Fruit fly (Drosophila melanogaster) whole organism, prepupa: ENCODE measurements around the gene Cyp4ac2.

ENCODE experiments used
- CG11294 ChIP-seq: fragments of 200-800 bp; sonication (Bioruptor generic); IDR thresholded peaks from 2 replicates; pipeline ENCODE4 v1.3.6; 2022; ENCODE audit warnings: missing biosample characterization, missing genetic modification characterization
- CG11762 ChIP-seq: fragments of 200-800 bp; sonication (Bioruptor generic); optimal IDR thresholded peaks from 3 replicates; lab custom pipeline; 2016; ENCODE audit warnings: missing biosample characterization, missing genetic modification characterization; ENCODE audit not compliant: insufficient read depth
- CG11902 ChIP-seq: fragments of 200-800 bp; sonication (Bioruptor generic); optimal IDR thresholded peaks from 3 replicates; lab custom pipeline; 2016; ENCODE audit warnings: missing biosample characterization, missing genetic modification characterization
- CG1621 ChIP-seq: fragments of 200-800 bp; sonication (Bioruptor generic); optimal IDR thresholded peaks from 3 replicates; lab custom pipeline; 2018; ENCODE audit warnings: missing biosample characterization, mild to moderate bottlenecking, missing genetic modification characterization
- CG16779 ChIP-seq: fragments of 200-800 bp; sonication (Bioruptor generic); optimal IDR thresholded peaks from 3 replicates; lab custom pipeline; 2017; ENCODE audit warnings: missing biosample characterization, mild to moderate bottlenecking, missing genetic modification characterization
- CG3032 ChIP-seq: fragments of 200-800 bp; optimal IDR thresholded peaks from 2 replicates; lab custom pipeline; 2019; ENCODE audit warnings: missing biosample characterization, mild to moderate bottlenecking, missing genetic modification characterization, moderate library complexity
- CG31627 ChIP-seq: fragments of 200-800 bp; sonication (Bioruptor generic); optimal IDR thresholded peaks from 3 replicates; lab custom pipeline; 2016; ENCODE audit warnings: missing biosample characterization, missing genetic modification characterization
- CG32006 ChIP-seq: fragments of 200-800 bp; sonication (Bioruptor generic); optimal IDR thresholded peaks from 3 replicates; lab custom pipeline; 2017; ENCODE audit warnings: missing biosample characterization, mild to moderate bottlenecking, missing genetic modification characterization
- CG3919 ChIP-seq: fragments of 200-800 bp; sonication (Bioruptor generic); optimal IDR thresholded peaks from 3 replicates; lab custom pipeline; 2016; ENCODE audit warnings: missing biosample characterization, missing genetic modification characterization
- CG6163 ChIP-seq: fragments of 200-800 bp; sonication (Bioruptor generic); IDR thresholded peaks from 3 replicates; pipeline ENCODE4 v1.3.6; 2022; ENCODE audit warnings: missing biosample characterization, missing genetic modification characterization
- CG6276 ChIP-seq: fragments of 200-800 bp; sonication (Bioruptor generic); optimal IDR thresholded peaks from 2 replicates; lab custom pipeline; 2017; ENCODE audit warnings: missing biosample characterization, mild to moderate bottlenecking, missing genetic modification characterization
- CG6854 ChIP-seq: fragments of 200-800 bp; sonication (Bioruptor generic); optimal IDR thresholded peaks from 2 replicates; lab custom pipeline; 2017; ENCODE audit warnings: missing biosample characterization, mild to moderate bottlenecking, missing genetic modification characterization
- CG7368 ChIP-seq: fragments of 200-800 bp; sonication (Bioruptor generic); optimal IDR thresholded peaks from 3 replicates; lab custom pipeline; 2016; ENCODE audit warnings: missing biosample characterization, missing genetic modification characterization
- CG8119 ChIP-seq: fragments of 200-800 bp; sonication (Bioruptor generic); IDR thresholded peaks from 3 replicates; pipeline ENCODE4 v1.3.6; 2022; ENCODE audit warnings: missing biosample characterization, missing genetic modification characterization
- CG8319 ChIP-seq: fragments of 200-800 bp; sonication (Bioruptor generic); optimal IDR thresholded peaks from 3 replicates; lab custom pipeline; 2016; ENCODE audit warnings: missing biosample characterization, missing genetic modification characterization
- CG8632 ChIP-seq: fragments of 200-800 bp; sonication (Bioruptor generic); optimal IDR thresholded peaks from 3 replicates; lab custom pipeline; 2016; ENCODE audit warnings: missing biosample characterization, missing genetic modification characterization
- CG9139 ChIP-seq: fragments of 200-800 bp; sonication (Bioruptor generic); optimal IDR thresholded peaks from 3 replicates; lab custom pipeline; 2017; ENCODE audit warnings: missing biosample characterization, mild to moderate bottlenecking, missing genetic modification characterization
- Eip75B ChIP-seq: fragments of 200-800 bp; sonication (Bioruptor generic); optimal IDR thresholded peaks from 3 replicates; lab custom pipeline; 2016; ENCODE audit warnings: missing biosample characterization, missing genetic modification characterization
- Eip78C ChIP-seq: fragments of 200-800 bp; sonication (Bioruptor generic); peaks from one replicate; lab custom pipeline; 2016; ENCODE audit warnings: missing biosample characterization, missing genetic modification characterization
- Eip93F ChIP-seq: fragments of 200-800 bp; sonication (Bioruptor generic); optimal IDR thresholded peaks from 2 replicates; lab custom pipeline; 2016; ENCODE audit warnings: missing biosample characterization, mild to moderate bottlenecking, missing genetic modification characterization
- Ets21C ChIP-seq: fragments of 200-800 bp; sonication (Bioruptor generic); optimal IDR thresholded peaks from 3 replicates; lab custom pipeline; 2016; ENCODE audit warnings: missing biosample characterization, missing genetic modification characterization
- Ets96B ChIP-seq: fragments of 200-800 bp; optimal IDR thresholded peaks from 2 replicates; lab custom pipeline; 2019; ENCODE audit warnings: missing biosample characterization, mild to moderate bottlenecking, missing genetic modification characterization, moderate library complexity
- Hr38 ChIP-seq: sonication (Bioruptor generic); optimal IDR thresholded peaks from 2 replicates; lab custom pipeline; 2016; ENCODE audit warnings: missing biosample characterization, missing genetic modification characterization
- Hr39 ChIP-seq: fragments of 200-800 bp; sonication (Bioruptor generic); optimal IDR thresholded peaks from 2 replicates; lab custom pipeline; 2016; ENCODE audit warnings: missing biosample characterization, missing genetic modification characterization
- Hr4 ChIP-seq: fragments of 200-800 bp; sonication (Bioruptor generic); optimal IDR thresholded peaks from 3 replicates; lab custom pipeline; 2016; ENCODE audit warnings: missing biosample characterization, missing genetic modification characterization
- Lpt ChIP-seq: fragments of 200-800 bp; sonication (Bioruptor generic); optimal IDR thresholded peaks from 3 replicates; lab custom pipeline; 2016; ENCODE audit warnings: missing biosample characterization, missing genetic modification characterization
- Met ChIP-seq: fragments of 200-800 bp; sonication (Bioruptor generic); optimal IDR thresholded peaks from 3 replicates; lab custom pipeline; 2016; ENCODE audit warnings: missing biosample characterization, missing genetic modification characterization
- OdsH ChIP-seq: fragments of 200-800 bp; sonication (Bioruptor generic); optimal IDR thresholded peaks from 3 replicates; lab custom pipeline; 2016; ENCODE audit warnings: missing biosample characterization, missing genetic modification characterization
- Sox102F ChIP-seq: fragments of 200-800 bp; sonication (Bioruptor generic); optimal IDR thresholded peaks from 2 replicates; lab custom pipeline; 2016; ENCODE audit warnings: missing biosample characterization, mild to moderate bottlenecking, missing genetic modification characterization
- Sox15 ChIP-seq: fragments of 200-800 bp; sonication (Bioruptor generic); optimal IDR thresholded peaks from 3 replicates; lab custom pipeline; 2016; ENCODE audit warnings: missing biosample characterization, missing genetic modification characterization
- acj6 ChIP-seq: fragments of 200-800 bp; sonication (Bioruptor generic); optimal IDR thresholded peaks from 3 replicates; lab custom pipeline; 2016; ENCODE audit warnings: missing biosample characterization, missing genetic modification characterization
- cyc ChIP-seq: fragments of 200-800 bp; sonication (Bioruptor generic); optimal IDR thresholded peaks from 3 replicates; lab custom pipeline; 2016; ENCODE audit warnings: missing biosample characterization, missing genetic modification characterization
- dac ChIP-seq: fragments of 200-800 bp; sonication (Bioruptor generic); optimal IDR thresholded peaks from 2 replicates; lab custom pipeline; 2017; ENCODE audit warnings: missing biosample characterization, mild to moderate bottlenecking, missing genetic modification characterization
- dsx ChIP-seq: fragments of 200-800 bp; optimal IDR thresholded peaks from 3 replicates; lab custom pipeline; 2019; ENCODE audit warnings: missing biosample characterization, mild to moderate bottlenecking, missing genetic modification characterization, moderate library complexity; ENCODE audit not compliant: poor library complexity, severe bottlenecking
- eg ChIP-seq: fragments of 200-800 bp; sonication (Bioruptor generic); IDR thresholded peaks from 3 replicates; pipeline ENCODE4 v1.3.6; 2022; ENCODE audit warnings: missing biosample characterization, missing genetic modification characterization
- esn ChIP-seq: fragments of 200-800 bp; sonication (Bioruptor generic); optimal IDR thresholded peaks from 2 replicates; lab custom pipeline; 2016; ENCODE audit warnings: missing biosample characterization, mild to moderate bottlenecking, missing genetic modification characterization, moderate library complexity
- fd59A ChIP-seq: fragments of 200-800 bp; sonication (Bioruptor generic); optimal IDR thresholded peaks from 2 replicates; lab custom pipeline; 2017; ENCODE audit warnings: missing biosample characterization, mild to moderate bottlenecking, missing genetic modification characterization, missing genetic modification reagents
- fd85E ChIP-seq: fragments of 200-800 bp; sonication (Bioruptor generic); optimal IDR thresholded peaks from 3 replicates; lab custom pipeline; 2016; ENCODE audit warnings: missing biosample characterization, missing genetic modification characterization
- fkh ChIP-seq: fragments of 200-800 bp; sonication (Bioruptor generic); optimal IDR thresholded peaks from 3 replicates; lab custom pipeline; 2017; ENCODE audit warnings: missing biosample characterization, mild to moderate bottlenecking, missing genetic modification characterization, moderate library complexity
- lz ChIP-seq: fragments of 200-800 bp; sonication (Bioruptor generic); optimal IDR thresholded peaks from 3 replicates; lab custom pipeline; 2016; ENCODE audit warnings: missing biosample characterization, missing genetic modification characterization
- net ChIP-seq: fragments of 200-800 bp; sonication (Bioruptor generic); optimal IDR thresholded peaks from 3 replicates; lab custom pipeline; 2016; ENCODE audit warnings: missing biosample characterization, missing genetic modification characterization
- pdm3 ChIP-seq: fragments of 200-800 bp; sonication (Bioruptor generic); optimal IDR thresholded peaks from 3 replicates; lab custom pipeline; 2016; ENCODE audit warnings: missing biosample characterization, missing genetic modification characterization
- spab ChIP-seq: fragments of 200-800 bp; sonication (Bioruptor generic); optimal IDR thresholded peaks from 2 replicates; lab custom pipeline; 2017; ENCODE audit warnings: missing biosample characterization, mild to moderate bottlenecking, missing genetic modification characterization, missing genetic modification reagents
- ss ChIP-seq, 2 experiments: fragments of 200-800 bp; sonication (Bioruptor generic); optimal IDR thresholded peaks; 2 replicates in 1 of 2; 3 replicates in 1 of 2; lab custom pipeline; 2017 to 2018; ENCODE audit warnings: mild to moderate bottlenecking in 2 of 2, missing biosample characterization in 2 of 2, missing genetic modification characterization in 2 of 2, moderate library complexity in 1 of 2
- topi ChIP-seq: fragments of 200-800 bp; sonication (Bioruptor generic); optimal IDR thresholded peaks from 3 replicates; lab custom pipeline; 2016; ENCODE audit warnings: missing biosample characterization, missing genetic modification characterization
- vri ChIP-seq: fragments of 200-800 bp; sonication (Bioruptor generic); optimal IDR thresholded peaks from 3 replicates; lab custom pipeline; 2016; ENCODE audit warnings: missing biosample characterization, mild to moderate bottlenecking, missing genetic modification characterization

The Cyp4ac2 gene

DNA sequence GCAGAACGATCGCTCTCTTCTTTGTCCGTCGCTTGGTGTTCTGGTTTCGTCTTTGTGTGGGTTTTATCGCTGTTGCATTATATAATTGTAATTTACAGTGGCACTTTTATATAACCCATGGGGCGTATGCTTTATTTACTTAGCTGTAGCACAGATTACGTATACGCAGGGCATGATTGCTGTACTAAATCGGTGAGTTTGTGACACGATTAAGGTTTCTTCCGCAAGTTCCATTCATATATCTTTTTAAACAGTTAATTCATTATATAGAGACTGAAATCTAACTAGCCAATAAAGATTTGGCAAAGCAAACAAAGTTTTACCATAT, 29.0 kb downstream of the Cyp4ac2 start (continued):
- TF ChIP-seq Hr39 (GFP tag; lab: Kevin White, UChicago) (no peak), CG1621 (no peak), ss (GFP tag; optimal IDR thresholded peaks at IDR 0.05; lab: Kevin White, UChicago) (no peak), Sox102F (GFP tag; lab: Kevin White, UChicago) (no peak), CG11762 (GFP tag; lab: Kevin White, UChicago) (no peak), CG6163 (GFP tag; lab: Robert Waterston, UW) (no peak), CG7368 (peak; percentile 13), Hr4 (GFP tag; lab: Kevin White, UChicago) (no peak), CG8119 (no peak), CG16779 (tag; lab: Kevin White, UChicago) (no peak), eg (no peak), topi (GFP tag; lab: Kevin White, UChicago) (peak; percentile 32), dsx (GFP tag; lab: Kevin White, UChicago) (no peak), CG31627 (GFP tag; lab: Kevin White, UChicago) (no peak), Ets96B (tag; lab: Kevin White, UChicago) (no peak), net (GFP tag; lab: Kevin White, UChicago) (no peak), pdm3 (GFP tag; lab: Kevin White, UChicago) (no peak), cyc (GFP tag; lab: Kevin White, UChicago) (no peak), Sox15 (GFP tag; lab: Kevin White, UChicago) (no peak), Hr38 (no peak), CG8632 (no peak), fkh (GFP tag; lab: Kevin White, UChicago) (peak; percentile 31), Ets21C (no peak), fd59A (GFP tag; lab: Kevin White, UChicago) (no peak)

DNA sequence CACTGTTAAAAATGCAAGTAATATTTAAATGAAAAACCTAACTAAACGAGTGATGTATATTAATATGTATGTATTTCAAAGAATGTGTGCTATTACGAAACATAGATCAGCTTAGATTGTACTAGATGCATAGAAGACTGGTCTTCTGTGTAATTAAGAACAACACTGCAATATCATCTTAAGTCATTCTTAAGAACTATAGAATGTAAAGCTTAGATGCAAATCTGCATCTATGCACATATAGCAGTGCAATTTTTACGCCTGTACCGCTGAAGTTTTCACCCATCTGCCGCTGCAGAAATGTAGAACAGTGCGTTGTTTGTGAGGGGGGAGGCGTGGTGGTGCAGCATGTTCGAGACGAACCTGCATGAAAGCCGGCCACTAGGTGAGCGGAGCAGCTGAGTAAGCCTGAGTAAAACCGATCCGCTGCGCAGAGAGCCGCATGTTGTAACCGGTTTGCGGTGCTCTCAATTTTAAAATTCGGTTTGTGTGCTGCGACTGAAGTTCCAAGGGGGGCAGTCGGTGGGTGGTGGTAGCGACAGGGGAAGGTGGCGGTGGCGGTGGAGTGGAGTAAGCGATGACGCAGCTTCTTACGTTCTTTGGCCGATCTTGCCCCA, 30.6 kb downstream of the Cyp4ac2 start:
- TF ChIP-seq CG1621, result peak; percentile 87
- TF ChIP-seq lz, result peak; percentile 55
- peak; percentile 62 for TF ChIP-seq Hr4 (GFP tag; lab: Kevin White, UChicago)
- TF ChIP-seq CG31627 (GFP tag; lab: Kevin White, UChicago), result peak; percentile 63
- peak; percentile 50 for TF ChIP-seq Hr39 (GFP tag; lab: Kevin White, UChicago)
- TF ChIP-seq CG6276 (GFP tag; lab: Kevin White, UChicago), result peak; percentile 46
- peak; percentile 64 for TF ChIP-seq Lpt (GFP tag; lab: Kevin White, UChicago)
- peak; percentile 39 for TF ChIP-seq Sox102F (GFP tag; lab: Kevin White, UChicago)
- TF ChIP-seq Met (GFP tag; lab: Kevin White, UChicago), result peak; percentile 59
- peak; percentile 83 for TF ChIP-seq OdsH (GFP tag; lab: Kevin White, UChicago)
- TF ChIP-seq Eip78C (GFP tag; lab: Kevin White, UChicago), result peak; percentile 98
- TF ChIP-seq CG32006 (GFP tag; lab: Kevin White, UChicago), result peak; percentile 83
- TF ChIP-seq Ets96B (tag; lab: Kevin White, UChicago), result peak; percentile 94
- TF ChIP-seq CG11762 (GFP tag; lab: Kevin White, UChicago), result peak; percentile 86
- TF ChIP-seq fd59A (GFP tag; lab: Kevin White, UChicago), result peak; percentile 91
- peak; percentile 72 for TF ChIP-seq esn
- TF ChIP-seq CG9139 (GFP tag; lab: Kevin White, UChicago), result peak; percentile 67
- TF ChIP-seq Eip75B (GFP tag; lab: Kevin White, UChicago), result peak; percentile 59
- TF ChIP-seq CG8319 (GFP tag; lab: Kevin White, UChicago), result peak; percentile 70
- TF ChIP-seq CG11902 (GFP tag; lab: Kevin White, UChicago), result peak; percentile 63
- TF ChIP-seq Eip93F, result peak; percentile 52
- TF ChIP-seq ss (GFP tag; optimal IDR thresholded peaks at IDR 0.05; lab: Kevin White, UChicago), result peak; percentile 89 to 93
- TF ChIP-seq CG11294 (GFP tag; lab: Robert Waterston, UW), result no peak
- TF ChIP-seq spab (GFP tag; lab: Kevin White, UChicago), result peak; percentile 93
- peak; percentile 50 for TF ChIP-seq cyc (GFP tag; lab: Kevin White, UChicago)
- peak; percentile 90 for TF ChIP-seq CG3919 (GFP tag; lab: Kevin White, UChicago)
- peak; percentile 93 for TF ChIP-seq CG3032 (tag; lab: Kevin White, UChicago)
- peak; percentile 35 for TF ChIP-seq CG16779 (tag; lab: Kevin White, UChicago)
- peak; percentile 47 for TF ChIP-seq Sox15 (GFP tag; lab: Kevin White, UChicago)
- TF ChIP-seq CG6854 (GFP tag; lab: Kevin White, UChicago), result no peak
- TF ChIP-seq pdm3 (GFP tag; lab: Kevin White, UChicago), result peak; percentile 72
- TF ChIP-seq dsx (GFP tag; lab: Kevin White, UChicago), result peak; percentile 89
- TF ChIP-seq acj6 (GFP tag; lab: Kevin White, UChicago), result peak; percentile 88
- TF ChIP-seq Hr38, result no peak
- TF ChIP-seq CG6163 (GFP tag; lab: Robert Waterston, UW), result peak; percentile 76
- peak; percentile 47 for TF ChIP-seq dac (GFP tag; lab: Kevin White, UChicago)
- no peak for TF ChIP-seq fkh (GFP tag; lab: Kevin White, UChicago)
- peak; percentile 80 for TF ChIP-seq topi (GFP tag; lab: Kevin White, UChicago)
- TF ChIP-seq net (GFP tag; lab: Kevin White, UChicago), result peak; percentile 71
- TF ChIP-seq CG7368, result peak; percentile 73
- TF ChIP-seq vri, result no peak
- TF ChIP-seq fd85E (GFP tag; lab: Kevin White, UChicago), result no peak
